Fruit fly (Drosophila melanogaster): ENCODE data around the gene CG5746.
A peak's percentile ranks its signal among the peaks of the same experiment; 100 is the strongest.

The CG5746 gene

dm6 chr3R:24392207-24392939 lies 43.8 kb upstream of the CG5746 start, which contains the start of gene CG13616 (continued):
- no peak for TF ChIP-seq Hr4 (GFP tag; optimal IDR thresholded peaks at IDR 0.05)
- TF ChIP-seq svp (GFP tag) = peak; percentile 69
- TF ChIP-seq CG7368 (GFP tag; optimal IDR thresholded peaks at IDR 0.05) = no peak
- TF ChIP-seq cyc (GFP tag; optimal IDR thresholded peaks at IDR 0.05) = peak; percentile 30

- TF ChIP-seq CG11762 (GFP tag; optimal IDR thresholded peaks at IDR 0.05; ENCODE audit: insufficient read depth) (no peak), Sox14 (GFP tag; optimal IDR thresholded peaks at IDR 0.05) (no peak), CG8319 (GFP tag; optimal IDR thresholded peaks at IDR 0.05) (no peak), CG6276 (GFP tag; optimal IDR thresholded peaks at IDR 0.05) (no peak), CG16779 (tag; optimal IDR thresholded peaks at IDR 0.05) (no peak), Sox15 (GFP tag; optimal IDR thresholded peaks at IDR 0.05) (no peak), CG10669 (GFP tag; optimal IDR thresholded peaks at IDR 0.05) (no peak), CG15336 (GFP tag; IDR thresholded peaks at IDR 0.05) (no peak), Eip75B (GFP tag; optimal IDR thresholded peaks at IDR 0.05) (no peak), CG1621 (tag; optimal IDR thresholded peaks at IDR 0.05) (no peak), CG32006 (GFP tag; optimal IDR thresholded peaks at IDR 0.05) (no peak), Ets96B (tag; optimal IDR thresholded peaks at IDR 0.05) (no peak), fd59A (GFP tag; optimal IDR thresholded peaks at IDR 0.05) (no peak), CG31627 (GFP tag; optimal IDR thresholded peaks at IDR 0.05) (no peak), net (GFP tag; optimal IDR thresholded peaks at IDR 0.05) (no peak), pdm3 (GFP tag; optimal IDR thresholded peaks at IDR 0.05) (no peak), cyc (GFP tag; optimal IDR thresholded peaks at IDR 0.05) (no peak), CG11294 (GFP tag; IDR thresholded peaks at IDR 0.05) (no peak)
These were observed 41.6 kb upstream of the CG5746 start, which contains the start of the genes CG5768 and CG13615 for dm6 chr3R:24390239-24390638. Gene CG5768, minus strand, starts transcription at chr3R:24390339. Gene CG13615, plus strand, starts transcription at chr3R:24390518.

dm6 chr3R:24386434-24386833 lies 37.8 kb upstream of the CG5746 start:
- TF ChIP-seq Hr39 (GFP tag; optimal IDR thresholded peaks at IDR 0.05) = no peak
- TF ChIP-seq cyc (GFP tag; optimal IDR thresholded peaks at IDR 0.05) = no peak
- TF ChIP-seq CG10669 (GFP tag; optimal IDR thresholded peaks at IDR 0.05) = no peak
- TF ChIP-seq Met (GFP tag; optimal IDR thresholded peaks at IDR 0.05) = no peak
- no peak for TF ChIP-seq CG1621 (tag; optimal IDR thresholded peaks at IDR 0.05)
- no peak for TF ChIP-seq fd85E (GFP tag; optimal IDR thresholded peaks at IDR 0.05)
- no peak for TF ChIP-seq dac (GFP tag; optimal IDR thresholded peaks at IDR 0.05)
- TF ChIP-seq CG16779 (tag; optimal IDR thresholded peaks at IDR 0.05) = no peak
- TF ChIP-seq Sox15 (GFP tag; optimal IDR thresholded peaks at IDR 0.05) = no peak
- TF ChIP-seq ss (GFP tag; optimal IDR thresholded peaks at IDR 0.05) = no peak
- TF ChIP-seq pdm3 (GFP tag; optimal IDR thresholded peaks at IDR 0.05) = no peak
- no peak for TF ChIP-seq Sox102F (GFP tag; optimal IDR thresholded peaks at IDR 0.05)
- TF ChIP-seq Eip75B (GFP tag; optimal IDR thresholded peaks at IDR 0.05) = no peak
- no peak for TF ChIP-seq eg (GFP tag; IDR thresholded peaks at IDR 0.05)
- no peak for TF ChIP-seq fkh (GFP tag; optimal IDR thresholded peaks at IDR 0.05)
- TF ChIP-seq CG8632 (GFP tag; optimal IDR thresholded peaks at IDR 0.05) = no peak
- no peak for TF ChIP-seq CG6276 (GFP tag; optimal IDR thresholded peaks at IDR 0.05)
- no peak for TF ChIP-seq achi (GFP tag; optimal IDR thresholded peaks at IDR 0.05)
- no peak for TF ChIP-seq fd59A (GFP tag; optimal IDR thresholded peaks at IDR 0.05)

DNA sequence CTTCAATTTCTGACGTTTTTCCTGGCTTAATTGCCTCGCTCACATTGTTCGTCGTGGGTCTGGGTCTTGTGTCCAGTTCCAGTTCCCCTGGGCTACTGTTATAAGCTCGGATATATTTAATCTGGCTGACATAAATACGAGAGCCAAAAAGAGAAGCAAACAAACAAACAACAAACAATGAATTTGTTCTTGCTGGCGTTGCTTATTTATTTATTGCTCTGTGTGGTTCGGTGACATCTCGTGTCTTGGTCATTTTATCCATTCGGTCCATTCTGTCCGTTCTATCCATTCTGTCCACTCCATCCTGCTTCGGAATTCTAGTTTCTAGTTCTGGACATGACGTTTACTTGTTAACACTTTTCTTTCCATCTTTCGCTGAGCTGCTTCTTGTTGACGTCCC lies 36.4 kb upstream of the CG5746 start, which contains the start of gene CG17780:
CG17780 (minus strand) TSS at position 101 of the 400 bp plus-strand sequence.
- TF ChIP-seq Eip75B (GFP tag; optimal IDR thresholded peaks at IDR 0.05) (no peak), CG6854 (GFP tag; optimal IDR thresholded peaks at IDR 0.05) (no peak), OdsH (GFP tag; optimal IDR thresholded peaks at IDR 0.05) (no peak), CG6276 (GFP tag; optimal IDR thresholded peaks at IDR 0.05) (no peak), Eip78C (GFP tag) (no peak)

Data from whole organism, prepupa.